Worm (Caenorhabditis elegans): Measurements from ENCODE around the gene gfat-2.

ce11 chrIV:11421696-11422095 is 11.7 kb downstream of the gfat-2 start, which contains the start of gene F22B3.7:
- TF ChIP-seq cog-1 (tag; optimal IDR thresholded peaks at IDR 0.05) (no peak), flt-1 (GFP tag; IDR thresholded peaks at IDR 0.05) (no peak), tab-1 (GFP tag; IDR thresholded peaks at IDR 0.05) (no peak), ztf-29 (GFP tag; IDR thresholded peaks at IDR 0.05) (no peak), klf-2 (GFP tag; conservative IDR thresholded peaks at IDR 0.05) (no peak), T22C8.4 (GFP tag; IDR thresholded peaks at IDR 0.05) (no peak)
